Fruit fly (Drosophila melanogaster) whole organism, embryonic: ENCODE results near the gene CG14237.

Experiments
- Bdp1 ChIP-seq: fragments of 200-800 bp; sonication (Bioruptor generic); optimal IDR thresholded peaks from 3 replicates; lab custom pipeline; 2016; ENCODE audit warnings: missing biosample characterization, missing genetic modification characterization
- CG11085 ChIP-seq: fragments of 200-800 bp; sonication (Bioruptor generic); IDR thresholded peaks from 2 replicates; pipeline ENCODE4 v1.3.6; 2022; ENCODE audit warnings: missing biosample characterization, missing genetic modification characterization
- CG14710 ChIP-seq: fragments of 200-800 bp; sonication (Bioruptor generic); optimal IDR thresholded peaks from 3 replicates; lab custom pipeline; 2019; ENCODE audit warnings: missing biosample characterization, mild to moderate bottlenecking, missing genetic modification characterization, moderate library complexity
- CG15011 ChIP-seq: fragments of 200-800 bp; sonication (Bioruptor generic); optimal IDR thresholded peaks from 3 replicates; lab custom pipeline; 2018; ENCODE audit warnings: missing biosample characterization, mild to moderate bottlenecking, missing genetic modification characterization
- CG18262 ChIP-seq: fragments of 200-800 bp; optimal IDR thresholded peaks from 3 replicates; lab custom pipeline; 2019; ENCODE audit warnings: missing biosample characterization, mild to moderate bottlenecking, missing genetic modification characterization, moderate library complexity
- CG18619 ChIP-seq: fragments of 200-800 bp; sonication (Bioruptor generic); optimal IDR thresholded peaks from 3 replicates; lab custom pipeline; 2017; ENCODE audit warnings: missing biosample characterization, mild to moderate bottlenecking, missing genetic modification characterization
- CG2678 ChIP-seq: fragments of 200-800 bp; sonication (Bioruptor generic); optimal IDR thresholded peaks from 3 replicates; lab custom pipeline; 2019; ENCODE audit warnings: missing biosample characterization, mild to moderate bottlenecking, missing genetic modification characterization, moderate library complexity
- CG5953 ChIP-seq: fragments of 200-800 bp; sonication (Bioruptor generic); IDR thresholded peaks from 2 replicates; pipeline ENCODE4 v1.3.6; 2022; ENCODE audit warnings: missing biosample characterization, missing genetic modification characterization
- CG6175 ChIP-seq: fragments of 200-800 bp; sonication (Bioruptor generic); IDR thresholded peaks from 3 replicates; pipeline ENCODE4 v1.3.6; 2022; ENCODE audit warnings: missing biosample characterization, missing genetic modification characterization
- CG7372 ChIP-seq: fragments of 200-800 bp; sonication (Bioruptor generic); IDR thresholded peaks from 2 replicates; pipeline ENCODE4 v1.3.6; 2022; ENCODE audit warnings: missing biosample characterization, missing genetic modification characterization
- CG7839 ChIP-seq: fragments of 200-800 bp; sonication (Bioruptor generic); optimal IDR thresholded peaks from 3 replicates; lab custom pipeline; 2018; ENCODE audit warnings: missing biosample characterization, mild to moderate bottlenecking, missing genetic modification characterization, moderate library complexity
- CG8281 ChIP-seq: fragments of 200-800 bp; sonication (Bioruptor generic); optimal IDR thresholded peaks from 2 replicates; lab custom pipeline; 2018; ENCODE audit warnings: missing biosample characterization, mild to moderate bottlenecking, missing genetic modification characterization, moderate library complexity
- CG8290 ChIP-seq, 3 experiments: fragments of 200-800 bp; sonication (Bioruptor generic); optimal IDR thresholded peaks; 2 replicates each; lab custom pipeline; 2016 to 2019; ENCODE audit warnings: missing biosample characterization in 3 of 3, missing genetic modification characterization in 3 of 3, mild to moderate bottlenecking in 2 of 3, moderate library complexity in 1 of 3
- CG9932 ChIP-seq: fragments of 200-800 bp; sonication (Bioruptor generic); IDR thresholded peaks from 2 replicates; pipeline ENCODE4 v1.3.6; 2022; ENCODE audit warnings: missing biosample characterization, missing genetic modification characterization
- CrebB ChIP-seq: fragments of 200-800 bp; sonication (Bioruptor generic); optimal IDR thresholded peaks from 3 replicates; lab custom pipeline; 2018; ENCODE audit warnings: missing biosample characterization, mild to moderate bottlenecking, missing genetic modification characterization
- Drgx ChIP-seq: fragments of 200-800 bp; sonication (Bioruptor generic); IDR thresholded peaks from 2 replicates; pipeline ENCODE4 v1.3.6; 2022; ENCODE audit warnings: missing biosample characterization, missing genetic modification characterization
- MBD-R2 ChIP-seq: fragments of 200-800 bp; sonication (Bioruptor generic); IDR thresholded peaks from 2 replicates; pipeline ENCODE4 v1.3.6; 2022; ENCODE audit warnings: missing biosample characterization, missing genetic modification characterization
- Mrtf ChIP-seq: fragments of 200-800 bp; sonication (Bioruptor generic); IDR thresholded peaks from 3 replicates; pipeline ENCODE4 v1.3.6; 2022; ENCODE audit warnings: missing biosample characterization, missing genetic modification characterization
- Rfx ChIP-seq: fragments of 200-800 bp; sonication (Bioruptor generic); IDR thresholded peaks from 2 replicates; pipeline ENCODE4 v1.3.6; 2022; ENCODE audit warnings: missing biosample characterization, missing genetic modification characterization
- Sox102F ChIP-seq: fragments of 200-800 bp; sonication (Bioruptor generic); optimal IDR thresholded peaks from 2 replicates; lab custom pipeline; 2018; ENCODE audit warnings: missing biosample characterization, mild to moderate bottlenecking, missing genetic modification characterization, moderate library complexity
- Trl ChIP-seq, 3 experiments: fragments of >200 bp in 2 of 3; fragments of 200-800 bp in 1 of 3; sonication (Bioruptor generic) in 1 of 3; optimal IDR thresholded peaks; 2 replicates in 1 of 3; 3 replicates in 2 of 3; lab custom pipeline; 2016 to 2017; ENCODE audit warnings: missing biosample characterization in 1 of 3, missing genetic modification characterization in 1 of 3
- abd-A ChIP-seq: fragments of 200-800 bp; sonication (Bioruptor generic); optimal IDR thresholded peaks from 3 replicates; lab custom pipeline; 2019; ENCODE audit warnings: missing biosample characterization, mild to moderate bottlenecking, missing genetic modification characterization, moderate library complexity
- bsh ChIP-seq, 2 experiments: fragments of 200-800 bp; sonication (Bioruptor generic); optimal IDR thresholded peaks; 2 replicates each; lab custom pipeline; 2017 to 2018; ENCODE audit warnings: mild to moderate bottlenecking in 2 of 2, missing biosample characterization in 2 of 2, missing genetic modification characterization in 2 of 2, moderate library complexity in 1 of 2
- cad ChIP-seq: fragments of >200 bp; optimal IDR thresholded peaks from 2 replicates; lab custom pipeline; 2017; ENCODE audit warnings: missing biosample characterization, missing genetic modification characterization
- cg ChIP-seq: fragments of 200-800 bp; sonication (Bioruptor generic); optimal IDR thresholded peaks from 3 replicates; lab custom pipeline; 2019; ENCODE audit warnings: missing biosample characterization, mild to moderate bottlenecking, missing genetic modification characterization, moderate library complexity
- chinmo ChIP-seq: fragments of 200-800 bp; sonication (Bioruptor generic); IDR thresholded peaks from 4 replicates; pipeline ENCODE4 v1.3.6; 2022; ENCODE audit warnings: missing biosample characterization, missing genetic modification characterization; ENCODE audit not compliant: partially characterized antibody
- corto ChIP-seq: fragments of 200-800 bp; sonication (Bioruptor generic); optimal IDR thresholded peaks from 2 replicates; lab custom pipeline; 2016; ENCODE audit warnings: missing biosample characterization, mild to moderate bottlenecking, missing genetic modification characterization, moderate library complexity
- cwo ChIP-seq: fragments of 200-800 bp; sonication (Bioruptor generic); optimal IDR thresholded peaks from 3 replicates; lab custom pipeline; 2017; ENCODE audit warnings: missing biosample characterization, missing genetic modification characterization, mild to moderate bottlenecking, moderate library complexity, missing genetic modification reagents
- da ChIP-seq: fragments of 200-800 bp; sonication (Bioruptor generic); optimal IDR thresholded peaks from 2 replicates; lab custom pipeline; 2016; ENCODE audit warnings: missing biosample characterization, missing genetic modification characterization
- fd96Cb ChIP-seq: fragments of 200-800 bp; sonication (Bioruptor generic); optimal IDR thresholded peaks from 2 replicates; lab custom pipeline; 2018; ENCODE audit warnings: missing biosample characterization, mild to moderate bottlenecking, missing genetic modification characterization, moderate library complexity
- grau ChIP-seq: fragments of 200-800 bp; optimal IDR thresholded peaks from 3 replicates; lab custom pipeline; 2019; ENCODE audit warnings: missing biosample characterization, mild to moderate bottlenecking, missing genetic modification characterization, moderate library complexity
- gsb-n ChIP-seq: fragments of 200-800 bp; sonication (Bioruptor generic); optimal IDR thresholded peaks from 3 replicates; lab custom pipeline; 2018; ENCODE audit warnings: missing biosample characterization, mild to moderate bottlenecking, missing genetic modification characterization
- her ChIP-seq: fragments of 200-800 bp; sonication (Bioruptor generic); optimal IDR thresholded peaks from 2 replicates; lab custom pipeline; 2016; ENCODE audit warnings: missing biosample characterization, missing genetic modification characterization
- hkb ChIP-seq, 2 experiments: fragments of 200-800 bp in 1 of 2; fragments of >200 bp in 1 of 2; sonication (Bioruptor generic) in 1 of 2; IDR thresholded peaks in 1 of 2; optimal IDR thresholded peaks in 1 of 2; 2 replicates each; pipeline versions ENCODE4 v1.3.6 to Lab custom; 2017 to 2022; ENCODE audit warnings: missing biosample characterization in 1 of 2, missing genetic modification characterization in 1 of 2
- jing ChIP-seq: fragments of 200-800 bp; sonication (Bioruptor generic); optimal IDR thresholded peaks from 2 replicates; lab custom pipeline; 2018; ENCODE audit warnings: missing biosample characterization, mild to moderate bottlenecking, missing genetic modification characterization
- ken ChIP-seq: fragments of 200-800 bp; sonication (Bioruptor generic); IDR thresholded peaks from 3 replicates; pipeline ENCODE4 v1.3.6; 2022; ENCODE audit warnings: missing biosample characterization, missing genetic modification characterization
- lab ChIP-seq: fragments of 200-800 bp; sonication (Bioruptor generic); optimal IDR thresholded peaks from 3 replicates; lab custom pipeline; 2017; ENCODE audit warnings: missing biosample characterization, missing genetic modification characterization, mild to moderate bottlenecking, moderate library complexity, missing genetic modification reagents
- lmd ChIP-seq: fragments of 200-800 bp; sonication (Bioruptor generic); IDR thresholded peaks from 2 replicates; pipeline ENCODE4 v1.3.6; 2022; ENCODE audit warnings: missing biosample characterization, missing genetic modification characterization
- pho ChIP-seq: fragments of 200-800 bp; sonication (Bioruptor generic); optimal IDR thresholded peaks from 2 replicates; lab custom pipeline; 2016; ENCODE audit warnings: missing biosample characterization, missing genetic modification characterization
- pnt ChIP-seq: fragments of 200-800 bp; sonication (Bioruptor generic); optimal IDR thresholded peaks from 3 replicates; lab custom pipeline; 2016; ENCODE audit warnings: missing biosample characterization, missing genetic modification characterization
- sd ChIP-seq: fragments of 200-800 bp; sonication (Bioruptor generic); optimal IDR thresholded peaks from 3 replicates; lab custom pipeline; 2018; ENCODE audit warnings: missing biosample characterization, mild to moderate bottlenecking, missing genetic modification characterization, moderate library complexity
- sens ChIP-seq: fragments of 200-800 bp; sonication (Bioruptor generic); peaks from one replicate; lab custom pipeline; 2016; ENCODE audit warnings: missing biosample characterization, missing genetic modification characterization
- seq ChIP-seq: fragments of 200-800 bp; sonication (Bioruptor generic); IDR thresholded peaks from 2 replicates; pipeline ENCODE4 v1.3.6; 2022; ENCODE audit warnings: missing biosample characterization, missing genetic modification characterization
- shn ChIP-seq: fragments of 200-800 bp; sonication (Bioruptor generic); optimal IDR thresholded peaks from 3 replicates; lab custom pipeline; 2016; ENCODE audit warnings: missing biosample characterization, missing genetic modification characterization
- slbo ChIP-seq: fragments of 200-800 bp; sonication (Bioruptor generic); IDR thresholded peaks from 2 replicates; pipeline ENCODE4 v1.3.6; 2022; ENCODE audit warnings: missing biosample characterization, missing genetic modification characterization
- so ChIP-seq: fragments of 200-800 bp; sonication (Bioruptor generic); IDR thresholded peaks from 3 replicates; pipeline ENCODE4 v1.3.6; 2022; ENCODE audit warnings: missing biosample characterization, missing genetic modification characterization
- sob ChIP-seq: fragments of 200-800 bp; sonication (Bioruptor generic); IDR thresholded peaks from 2 replicates; pipeline ENCODE4 v1.3.6; 2022; ENCODE audit warnings: missing biosample characterization, missing genetic modification characterization
- wdn ChIP-seq: fragments of 200-800 bp; sonication (Bioruptor generic); IDR thresholded peaks from 2 replicates; pipeline ENCODE4 v1.3.6; 2022; ENCODE audit warnings: missing biosample characterization, missing genetic modification characterization

The CG14237 gene

DNA sequence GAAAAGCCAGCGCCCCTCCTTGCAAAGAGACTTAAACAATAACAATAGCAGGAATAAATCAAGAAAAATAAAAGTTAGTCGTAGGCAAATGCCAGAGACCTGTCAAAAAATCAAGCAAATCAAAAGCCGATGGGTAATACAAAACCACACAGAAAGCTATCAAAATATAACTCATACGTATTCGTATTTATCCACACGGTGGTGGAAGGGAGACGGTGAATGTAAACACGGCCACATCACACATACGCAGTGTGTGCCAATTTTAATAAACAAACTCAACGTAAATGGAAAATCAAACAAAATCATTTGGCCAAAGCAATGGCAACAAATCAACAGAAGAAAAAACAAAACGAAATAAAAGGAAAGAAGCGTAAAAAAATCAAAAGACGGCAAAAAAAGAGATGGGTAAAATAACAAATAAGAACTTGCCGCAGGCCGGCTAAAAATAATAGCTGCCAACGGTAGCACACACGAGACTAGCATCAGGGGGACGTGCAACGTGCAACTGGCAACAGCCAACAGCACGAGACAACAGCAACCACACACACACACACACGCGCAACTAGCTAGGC is 14.0 kb upstream of the CG14237 start:
- TF ChIP-seq pnt (GFP tag; lab: Kevin White, UChicago) (no peak), CG2678 (tag; lab: Kevin White, UChicago) (peak; percentile 11), seq (GFP tag; lab: Robert Waterston, UW) (0 out of 2 replicates have a peak, but pooled peaks have one; percentile 23), shn (GFP tag; lab: Kevin White, UChicago) (no peak), MBD-R2 (no peak), CG9932 (GFP tag; lab: Robert Waterston, UW) (peak; percentile 45; the same call in 1 of the 2 replicates), Mrtf (GFP tag; lab: Robert Waterston, UW) (no peak), Rfx (GFP tag; lab: Robert Waterston, UW) (peak; percentile 35; the same call in 1 of the 2 replicates), lab (GFP tag; lab: Kevin White, UChicago) (peak; percentile 21), slbo (peak; percentile 37; the same call in 1 of the 2 replicates), CG5953 (GFP tag; lab: Robert Waterston, UW) (no peak), pho (GFP tag; lab: Kevin White, UChicago) (peak; percentile 5), grau (tag; lab: Kevin White, UChicago) (no peak), CG8290 (GFP tag; optimal IDR thresholded peaks at IDR 0.05; lab: Kevin White, UChicago) (no peak), CG8290 (tag; optimal IDR thresholded peaks at IDR 0.05; lab: Kevin White, UChicago) (peak in 1 of 2 experiments; percentile 28), da (GFP tag; lab: Kevin White, UChicago) (no peak), CG6175 (GFP tag; lab: Robert Waterston, UW) (0 out of 3 replicates have a peak, but pooled peaks have one; percentile 26), sens (GFP tag; lab: Kevin White, UChicago) (peak; percentile 65), bsh (GFP tag; optimal IDR thresholded peaks at IDR 0.05; lab: Kevin White, UChicago) (peak in 1 of 2 experiments; percentile 36), chinmo (0 out of 4 replicates have a peak, but pooled peaks have one; percentile 14), cg (GFP tag; lab: Kevin White, UChicago) (peak; percentile 23), cwo (GFP tag; lab: Kevin White, UChicago) (peak; percentile 29), so (GFP tag; lab: Robert Waterston, UW) (peak; percentile 29; the same call in 2 of the 3 replicates), sd (tag; lab: Kevin White, UChicago) (peak; percentile 1), Bdp1 (GFP tag; lab: Kevin White, UChicago) (no peak), Drgx (GFP tag; lab: Robert Waterston, UW) (peak; percentile 64), sob (peak; percentile 59), cad (no peak), CG11085 (GFP tag; lab: Robert Waterston, UW) (0 out of 2 replicates have a peak, but pooled peaks have one; percentile 22), CG7372 (GFP tag; lab: Robert Waterston, UW) (peak; percentile 65), wdn (GFP tag; lab: Robert Waterston, UW) (no peak)
- TF ChIP-seq, all 482 proteins: peak for 20

dm6 chr3R:26443343-26443742 is 13.3 kb upstream of the CG14237 start:
- TF ChIP-seq CG8281 (tag; lab: Kevin White, UChicago) = no peak
- TF ChIP-seq CG7839 (tag; lab: Kevin White, UChicago) = peak; percentile 19
- TF ChIP-seq lmd (GFP tag; lab: Robert Waterston, UW) = 0 out of 2 replicates have a peak, but pooled peaks have one; percentile 19
- TF ChIP-seq CG14710 (tag; lab: Kevin White, UChicago) = peak; percentile 3
- no peak for TF ChIP-seq abd-A (tag; lab: Kevin White, UChicago)
- peak; percentile 29 for TF ChIP-seq Sox102F (GFP tag; lab: Kevin White, UChicago)
- no peak for TF ChIP-seq her (GFP tag; lab: Kevin White, UChicago)
- TF ChIP-seq Trl (optimal IDR thresholded peaks at IDR 0.05; lab: Kevin White, UChicago) = no peak
- TF ChIP-seq Trl (GFP tag; optimal IDR thresholded peaks at IDR 0.05; lab: Kevin White, UChicago) = no peak
- peak in 1 of 2 experiments; percentile 4 for TF ChIP-seq bsh (GFP tag; optimal IDR thresholded peaks at IDR 0.05; lab: Kevin White, UChicago)
- TF ChIP-seq jing = no peak
- peak; percentile 15 for TF ChIP-seq CG18262 (tag; lab: Kevin White, UChicago)
- TF ChIP-seq CG18619 (GFP tag; lab: Kevin White, UChicago) = no peak
- no peak for TF ChIP-seq corto (GFP tag; lab: Kevin White, UChicago)
- peak; percentile 98 for TF ChIP-seq hkb (optimal IDR thresholded peaks at IDR 0.05; lab: Kevin White, UChicago)
- TF ChIP-seq hkb (GFP tag; IDR thresholded peaks at IDR 0.05; lab: Robert Waterston, UW) = no peak
- TF ChIP-seq grau (tag; lab: Kevin White, UChicago) = peak; percentile 2
- TF ChIP-seq gsb-n (tag; lab: Kevin White, UChicago) = peak; percentile 55
- TF ChIP-seq CrebB = no peak
- no peak for TF ChIP-seq CG15011 (GFP tag; lab: Kevin White, UChicago)
- TF ChIP-seq ken (GFP tag; lab: Robert Waterston, UW) = no peak
- TF ChIP-seq fd96Cb = peak; percentile 1
